Fruit fly (Drosophila melanogaster): Measurements from ENCODE around the gene CG9269.

Gene CG9269

dm6 chr3R:13646729-13647633 lies 31.3 kb downstream of the CG9269 start, which contains the start of gene rin:
Gene rin (plus strand): TSS chr3R:13647004.
- TF ChIP-seq h (optimal IDR thresholded peaks at IDR 0.05): no peak
- TF ChIP-seq Sin3A (optimal IDR thresholded peaks at IDR 0.05): no peak
- no peak for TF ChIP-seq psq (optimal IDR thresholded peaks at IDR 0.05)
- no peak for TF ChIP-seq Myc (optimal IDR thresholded peaks at IDR 0.05)
- no peak for TF ChIP-seq ttk (optimal IDR thresholded peaks at IDR 0.05)
- no peak for TF ChIP-seq insv (optimal IDR thresholded peaks at IDR 0.05)

dm6 chr3R:13647734-13648541 lies 32.2 kb downstream of the CG9269 start:
- TF ChIP-seq Myc (optimal IDR thresholded peaks at IDR 0.05) (no peak), h (optimal IDR thresholded peaks at IDR 0.05) (no peak), Sin3A (optimal IDR thresholded peaks at IDR 0.05) (no peak), psq (optimal IDR thresholded peaks at IDR 0.05) (no peak), insv (optimal IDR thresholded peaks at IDR 0.05) (no peak), ttk (optimal IDR thresholded peaks at IDR 0.05) (no peak)

- TF ChIP-seq ttk (optimal IDR thresholded peaks at IDR 0.05) (no peak), h (optimal IDR thresholded peaks at IDR 0.05) (no peak), Myc (optimal IDR thresholded peaks at IDR 0.05) (no peak), insv (optimal IDR thresholded peaks at IDR 0.05) (no peak), psq (optimal IDR thresholded peaks at IDR 0.05) (no peak), Sin3A (optimal IDR thresholded peaks at IDR 0.05) (no peak)
These were observed 40.6 kb downstream of the CG9269 start, which contains the start of gene Rbp4 for dm6 chr3R:13656294-13656693. Gene Rbp4 (minus strand): TSS chr3R:13656394.

DNA sequence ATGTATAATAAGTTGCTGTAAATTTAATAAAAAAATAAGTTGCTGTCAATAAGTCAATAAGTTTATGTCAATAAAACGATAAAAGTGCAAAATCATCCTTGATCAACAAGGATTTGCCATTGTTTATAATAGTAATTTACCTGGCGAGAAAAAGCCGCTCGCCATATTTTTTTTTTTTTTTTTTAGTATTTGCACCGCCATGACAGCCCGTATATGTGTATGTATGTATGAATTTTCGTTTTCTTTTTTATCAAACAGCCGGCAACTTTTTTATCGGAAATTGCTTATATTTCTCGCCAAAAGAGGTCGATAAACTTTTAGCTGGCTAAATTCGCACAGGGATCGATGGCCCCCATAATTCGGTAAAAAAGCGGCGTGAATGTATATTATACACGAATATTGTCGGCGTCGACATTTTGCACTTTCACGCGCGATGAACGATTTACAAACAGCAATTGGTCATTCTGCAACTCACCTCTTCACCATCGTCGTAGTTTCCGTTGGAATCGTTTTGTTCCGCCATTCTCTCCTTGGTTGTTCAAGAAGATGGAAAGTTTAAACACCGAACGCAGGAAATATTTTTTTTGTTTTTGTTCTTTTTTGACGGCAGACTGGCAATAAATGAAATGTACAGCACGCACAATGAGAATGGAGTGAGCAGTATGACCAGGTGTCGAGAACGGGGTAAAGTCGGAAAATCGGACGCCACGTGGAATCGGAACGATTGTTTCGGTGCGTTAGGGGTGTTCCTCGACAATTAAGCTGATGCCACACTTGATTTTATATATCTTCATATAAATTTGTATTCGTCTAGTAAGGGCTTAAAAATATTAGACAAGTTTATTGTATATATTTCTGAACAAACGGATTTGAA lies 44.4 kb downstream of the CG9269 start, which contains the start of gene Hrb87F:
TSS of gene Hrb87F (minus strand) at position 667 of the 874 bp plus-strand sequence.
- TF ChIP-seq insv (optimal IDR thresholded peaks at IDR 0.05) (no peak), Myc (optimal IDR thresholded peaks at IDR 0.05) (no peak), Sin3A (optimal IDR thresholded peaks at IDR 0.05) (no peak), h (optimal IDR thresholded peaks at IDR 0.05) (no peak), ttk (optimal IDR thresholded peaks at IDR 0.05) (no peak), psq (optimal IDR thresholded peaks at IDR 0.05) (no peak)

dm6 chr3R:13660924-13661659 lies 45.4 kb downstream of the CG9269 start, which contains the start of gene B52:
Gene B52 (plus strand): TSS chr3R:13661311.
- no peak for TF ChIP-seq insv (optimal IDR thresholded peaks at IDR 0.05)
- no peak for TF ChIP-seq Myc (optimal IDR thresholded peaks at IDR 0.05)
- no peak for TF ChIP-seq ttk (optimal IDR thresholded peaks at IDR 0.05)
- TF ChIP-seq Sin3A (optimal IDR thresholded peaks at IDR 0.05): no peak
- TF ChIP-seq h (optimal IDR thresholded peaks at IDR 0.05): no peak
- no peak for TF ChIP-seq psq (optimal IDR thresholded peaks at IDR 0.05)

dm6 chr3R:13662149-13662548 lies 46.4 kb downstream of the CG9269 start:
- TF ChIP-seq Myc (optimal IDR thresholded peaks at IDR 0.05): no peak

- no peak for TF ChIP-seq Myc (optimal IDR thresholded peaks at IDR 0.05)
- TF ChIP-seq Sin3A (optimal IDR thresholded peaks at IDR 0.05): no peak
- TF ChIP-seq insv (optimal IDR thresholded peaks at IDR 0.05): no peak
- no peak for TF ChIP-seq h (optimal IDR thresholded peaks at IDR 0.05)
These were observed 50.3 kb downstream of the CG9269 start for dm6 chr3R:13665992-13666391.
